Worm (Caenorhabditis elegans) whole organism, mixed stage, embryonic: ENCODE measurements around the gene grl-19.

ENCODE experiments used
- elt-1 ChIP-seq: sonication (generic microtip); optimal IDR thresholded peaks from 2 replicates; lab custom pipeline; 2017; ENCODE audit warnings: missing genetic modification characterization, mild to moderate bottlenecking, missing compliant biosample characterization, antibody characterized with exemption, moderate library complexity, borderline replicate concordance; ENCODE audit not compliant: insufficient read depth
- elt-3 ChIP-seq: fragments of 150-350 bp; optimal IDR thresholded peaks from 2 replicates; lab custom pipeline; 2014; ENCODE audit warnings: missing biosample characterization, missing genetic modification characterization
- lsy-2 ChIP-seq: fragments of 150-350 bp; optimal IDR thresholded peaks from 2 replicates; lab custom pipeline; 2014; ENCODE audit warnings: missing biosample characterization, missing genetic modification characterization
- nhr-237 ChIP-seq: fragments of 150-350 bp; optimal IDR thresholded peaks from 2 replicates; lab custom pipeline; 2014; ENCODE audit warnings: missing biosample characterization, missing genetic modification characterization
- snpc-4 ChIP-seq: fragments of 150-350 bp; optimal IDR thresholded peaks from 2 replicates; lab custom pipeline; 2014; ENCODE audit warnings: missing biosample characterization, missing genetic modification characterization
- unc-39 ChIP-seq: fragments of 150-350 bp; optimal IDR thresholded peaks from 2 replicates; lab custom pipeline; 2014; ENCODE audit warnings: missing biosample characterization, missing genetic modification characterization
- unc-62 ChIP-seq: fragments of 150-350 bp; optimal IDR thresholded peaks from 2 replicates; lab custom pipeline; 2014; ENCODE audit warnings: missing biosample characterization, missing genetic modification reagents, missing genetic modification characterization
- ztf-11 ChIP-seq: fragments of 150-350 bp; optimal IDR thresholded peaks from 2 replicates; lab custom pipeline; 2014; ENCODE audit warnings: missing biosample characterization, missing genetic modification characterization

DNA sequence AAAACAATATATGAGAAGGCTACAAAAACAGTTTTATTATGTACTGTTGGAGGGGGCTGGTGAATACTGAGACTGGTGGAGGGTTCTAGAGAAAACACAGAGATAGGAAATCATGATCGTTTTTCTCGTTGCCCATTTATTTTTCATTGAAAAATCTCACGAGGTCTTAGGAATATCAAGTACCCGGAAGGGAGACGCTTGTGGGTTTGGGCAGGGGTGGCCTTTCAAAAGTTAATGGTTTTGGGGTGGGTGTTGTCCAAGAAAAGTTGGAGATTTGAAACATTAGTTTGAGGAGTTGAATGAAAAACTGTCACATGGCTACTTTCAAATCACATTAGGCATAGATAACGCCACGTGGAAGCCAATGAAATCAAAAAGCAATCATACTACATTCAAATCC is 42.4 kb upstream of the grl-19 start:
- TF ChIP-seq elt-1 (tag; lab: Kevin White, UChicago) (no peak), unc-62 (GFP tag; lab: Kevin White, UChicago) (no peak), elt-3 (tag; lab: Kevin White, UChicago) (no peak), snpc-4 (tag; lab: Kevin White, UChicago) (no peak), unc-39 (tag; lab: Kevin White, UChicago) (no peak), nhr-237 (tag; lab: Kevin White, UChicago) (no peak), ztf-11 (tag; lab: Kevin White, UChicago) (no peak), lsy-2 (tag; lab: Kevin White, UChicago) (no peak)
